Worm (Caenorhabditis elegans) whole organism, L4/young adult: ENCODE data around the gene cdo-1.

Source experiments
- W03F9.2 ChIP-seq: fragments of 150-350 bp; optimal IDR thresholded peaks from 2 replicates; lab custom pipeline; 2014; ENCODE audit warnings: missing biosample characterization, missing genetic modification characterization
- him-1 ChIP-seq: sonication (generic microtip); optimal IDR thresholded peaks from 2 replicates; lab custom pipeline; 2016; ENCODE audit warnings: missing genotype, missing genetic modification reagents, missing genetic modification characterization, missing compliant biosample characterization

- TF ChIP-seq W03F9.2 (tag; lab: Kevin White, UChicago) (no peak), him-1 (tag; lab: Kevin White, UChicago) (no peak)
Observed at ce11 chrX:876935-877334, 13.6 kb upstream of the cdo-1 start, which contains the start of gene ZC13.1.
